Fruit fly (Drosophila melanogaster) whole organism, pupa: ENCODE results near the gene Rtnl1.

Experiments used
- CG8301 ChIP-seq: fragments of 200-800 bp; sonication (Bioruptor generic); optimal IDR thresholded peaks from 2 replicates; lab custom pipeline; 2018; ENCODE audit warnings: missing biosample characterization, mild to moderate bottlenecking, missing genetic modification characterization
- Snoo ChIP-seq: fragments of 200-800 bp; sonication (Bioruptor generic); optimal IDR thresholded peaks from 3 replicates; lab custom pipeline; 2017; ENCODE audit warnings: missing biosample characterization, mild to moderate bottlenecking, missing genetic modification characterization, inconsistent platforms

dm6 chr2L:4950667-4951066, 58.9 kb downstream of the Rtnl1 start, which contains the start of gene Jon25Biii:
- no peak for TF ChIP-seq CG8301
- no peak for TF ChIP-seq Snoo
